Comparison of ENCODE assay signal across 4 fruit fly cellular contexts in genomic region chr3L:12007945-12008344, dm6.
TF ChIP-seq lines count a peak whose summit lies in the region.

No protein-coding gene starts in this region.

- no peak for TF ChIP-seq CTCF in whole organism, embryonic (GFP tag; optimal IDR thresholded peaks at IDR 0.05; lab: Kevin White, UChicago)

TF ChIP-seq in whole organism, embryonic, 481 proteins besides CTCF, POLR2A, EP300 and RAD21:
- no peak for TF ChIP-seq CG9437 (GFP tag; optimal IDR thresholded peaks at IDR 0.05; lab: Kevin White, UChicago)
- TF ChIP-seq CG7271 (tag; optimal IDR thresholded peaks at IDR 0.05; lab: Kevin White, UChicago) = no peak
- no peak for TF ChIP-seq CG15696 (tag; optimal IDR thresholded peaks at IDR 0.05; lab: Kevin White, UChicago)
- no peak for TF ChIP-seq Lhr (GFP tag; optimal IDR thresholded peaks at IDR 0.05; lab: Kevin White, UChicago)
- TF ChIP-seq Bgb (GFP tag; IDR thresholded peaks at IDR 0.05; lab: Robert Waterston, UW; ENCODE audit: partially characterized antibody) = no peak
- no peak for TF ChIP-seq z (GFP tag; IDR thresholded peaks at IDR 0.05; lab: Robert Waterston, UW)
- no peak for TF ChIP-seq Hr39 (optimal IDR thresholded peaks at IDR 0.05; lab: Kevin White, UChicago)
- TF ChIP-seq CG15479 (GFP tag; optimal IDR thresholded peaks at IDR 0.05; lab: Kevin White, UChicago) = no peak
- peak; percentile 27 for TF ChIP-seq stwl (tag; optimal IDR thresholded peaks at IDR 0.05; lab: Kevin White, UChicago)
- TF ChIP-seq CG15601 (tag; optimal IDR thresholded peaks at IDR 0.05; lab: Kevin White, UChicago) = peak; percentile 78
- no peak for TF ChIP-seq ham (GFP tag; IDR thresholded peaks at IDR 0.05; lab: Robert Waterston, UW)

TF ChIP-seq in whole organism, prepupa, 60 proteins besides CTCF, POLR2A, EP300 and RAD21:
- TF ChIP-seq CG6808 (GFP tag; optimal IDR thresholded peaks at IDR 0.05; lab: Kevin White, UChicago) = no peak
- no peak for TF ChIP-seq CG11762 (GFP tag; optimal IDR thresholded peaks at IDR 0.05; lab: Kevin White, UChicago; ENCODE audit: insufficient read depth)
- no peak for TF ChIP-seq CG16779 (tag; optimal IDR thresholded peaks at IDR 0.05; lab: Kevin White, UChicago)
- no peak for TF ChIP-seq CG6792 (GFP tag; optimal IDR thresholded peaks at IDR 0.05; lab: Kevin White, UChicago)
- TF ChIP-seq CG6276 (GFP tag; optimal IDR thresholded peaks at IDR 0.05; lab: Kevin White, UChicago) = no peak
- no peak for TF ChIP-seq fd85E (GFP tag; optimal IDR thresholded peaks at IDR 0.05; lab: Kevin White, UChicago)
- TF ChIP-seq Ets96B (tag; optimal IDR thresholded peaks at IDR 0.05; lab: Kevin White, UChicago) = no peak
- TF ChIP-seq CG8319 (GFP tag; optimal IDR thresholded peaks at IDR 0.05; lab: Kevin White, UChicago) = no peak
- peak; percentile 82 for TF ChIP-seq dsx (GFP tag; optimal IDR thresholded peaks at IDR 0.05; lab: Kevin White, UChicago; ENCODE audit: poor library complexity, severe bottlenecking)

TF ChIP-seq in whole organism, pupa, 21 proteins besides CTCF, POLR2A, EP300 and RAD21:
- TF ChIP-seq EcR (GFP tag; optimal IDR thresholded peaks at IDR 0.05; lab: Kevin White, UChicago) (no peak), D1 (tag; optimal IDR thresholded peaks at IDR 0.05; lab: Kevin White, UChicago) (peak; percentile 59)

TF ChIP-seq in whole organism, wandering third instar larva, 38 proteins besides CTCF, POLR2A, EP300 and RAD21:
- TF ChIP-seq N (GFP tag; optimal IDR thresholded peaks at IDR 0.05; lab: Kevin White, UChicago) = peak; percentile 68
- no peak for TF ChIP-seq ey (GFP tag; optimal IDR thresholded peaks at IDR 0.05; lab: Kevin White, UChicago)
- peak; percentile 73 for TF ChIP-seq Myc (optimal IDR thresholded peaks at IDR 0.05; lab: Kevin White, UChicago)
- no peak for TF ChIP-seq Rel (GFP tag; optimal IDR thresholded peaks at IDR 0.05; lab: Kevin White, UChicago)
- no peak for TF ChIP-seq Rel (tag; optimal IDR thresholded peaks at IDR 0.05; lab: Kevin White, UChicago)
- TF ChIP-seq Vsx2 (GFP tag; optimal IDR thresholded peaks at IDR 0.05; lab: Kevin White, UChicago; ENCODE audit: partially characterized antibody) = peak; percentile 69
- TF ChIP-seq Dfd (GFP tag; optimal IDR thresholded peaks at IDR 0.05; lab: Kevin White, UChicago) = no peak
- TF ChIP-seq h (GFP tag; optimal IDR thresholded peaks at IDR 0.05; lab: Kevin White, UChicago) = no peak
- no peak for TF ChIP-seq Jra (GFP tag; optimal IDR thresholded peaks at IDR 0.05; lab: Kevin White, UChicago)
- TF ChIP-seq pan (optimal IDR thresholded peaks at IDR 0.05; lab: Kevin White, UChicago) = no peak
- TF ChIP-seq OdsH (GFP tag; optimal IDR thresholded peaks at IDR 0.05; lab: Kevin White, UChicago) = no peak
- no peak for TF ChIP-seq Dif (GFP tag; optimal IDR thresholded peaks at IDR 0.05; lab: Kevin White, UChicago; ENCODE audit: partially characterized antibody)
- peak; percentile 5 for TF ChIP-seq sage (GFP tag; optimal IDR thresholded peaks at IDR 0.05; lab: Kevin White, UChicago)
